Fruit fly (Drosophila melanogaster) whole organism, embryonic: ENCODE data around the gene kri.

Experiments
- Blimp-1 ChIP-seq: fragments of 200-800 bp; sonication (Bioruptor generic); optimal IDR thresholded peaks from 3 replicates; lab custom pipeline; 2018; ENCODE audit warnings: missing biosample characterization, missing genetic modification characterization, mild to moderate bottlenecking, moderate library complexity, missing genetic modification reagents
- CG11504 ChIP-seq: fragments of 200-800 bp; sonication (Bioruptor generic); optimal IDR thresholded peaks from 3 replicates; lab custom pipeline; 2019; ENCODE audit warnings: missing biosample characterization, mild to moderate bottlenecking, missing genetic modification characterization, moderate library complexity
- CG11696 ChIP-seq: fragments of 200-800 bp; sonication (Bioruptor generic); IDR thresholded peaks from 2 replicates; pipeline ENCODE4 v1.3.6; 2022; ENCODE audit warnings: missing biosample characterization, missing genetic modification characterization
- CG12236 ChIP-seq: fragments of 200-800 bp; sonication (Bioruptor generic); optimal IDR thresholded peaks from 2 replicates; lab custom pipeline; 2016; ENCODE audit warnings: missing biosample characterization, missing genetic modification characterization
- CG12744 ChIP-seq: fragments of 200-800 bp; sonication (Bioruptor generic); optimal IDR thresholded peaks from 2 replicates; lab custom pipeline; 2016; ENCODE audit warnings: missing biosample characterization, missing genetic modification characterization
- CG12769 ChIP-seq: fragments of 200-800 bp; sonication (Bioruptor generic); optimal IDR thresholded peaks from 2 replicates; lab custom pipeline; 2019; ENCODE audit warnings: missing biosample characterization, mild to moderate bottlenecking, missing genetic modification characterization, moderate library complexity
- CG18476 ChIP-seq: fragments of 200-800 bp; sonication (Bioruptor generic); optimal IDR thresholded peaks from 2 replicates; lab custom pipeline; 2016; ENCODE audit warnings: missing biosample characterization, mild to moderate bottlenecking, missing genetic modification characterization
- CG2678 ChIP-seq: fragments of 200-800 bp; sonication (Bioruptor generic); optimal IDR thresholded peaks from 3 replicates; lab custom pipeline; 2019; ENCODE audit warnings: missing biosample characterization, mild to moderate bottlenecking, missing genetic modification characterization, moderate library complexity
- CG31388 ChIP-seq: fragments of 200-800 bp; sonication (Bioruptor generic); optimal IDR thresholded peaks from 2 replicates; lab custom pipeline; 2016; ENCODE audit warnings: missing biosample characterization, missing genetic modification characterization
- CG32532 ChIP-seq: fragments of 200-800 bp; sonication (Bioruptor generic); IDR thresholded peaks from 2 replicates; pipeline ENCODE4 v1.3.6; 2022; ENCODE audit warnings: missing biosample characterization, missing genetic modification characterization
- CG32772 ChIP-seq: fragments of 200-800 bp; sonication (Bioruptor generic); IDR thresholded peaks from 2 replicates; pipeline ENCODE4 v1.3.6; 2022; ENCODE audit warnings: missing biosample characterization, missing genetic modification characterization
- CG3838 ChIP-seq: fragments of 200-800 bp; sonication (Bioruptor generic); optimal IDR thresholded peaks from 3 replicates; lab custom pipeline; 2016; ENCODE audit warnings: missing biosample characterization, missing genetic modification characterization
- CG4328 ChIP-seq: fragments of 200-800 bp; sonication (Bioruptor generic); optimal IDR thresholded peaks from 3 replicates; lab custom pipeline; 2017; ENCODE audit warnings: missing biosample characterization, missing genetic modification reagents, missing genetic modification characterization
- CG4424 ChIP-seq: fragments of 200-800 bp; sonication (Bioruptor generic); optimal IDR thresholded peaks from 3 replicates; lab custom pipeline; 2016; ENCODE audit warnings: missing biosample characterization, missing genetic modification characterization
- CG4707 ChIP-seq: fragments of 200-800 bp; sonication (Bioruptor generic); optimal IDR thresholded peaks from 2 replicates; lab custom pipeline; 2018; ENCODE audit warnings: missing biosample characterization, mild to moderate bottlenecking, missing genetic modification characterization, moderate library complexity
- CG7928 ChIP-seq: fragments of 200-800 bp; sonication (Bioruptor generic); optimal IDR thresholded peaks from 2 replicates; lab custom pipeline; 2017; ENCODE audit warnings: missing biosample characterization, mild to moderate bottlenecking, missing genetic modification characterization
- CG8089 ChIP-seq: fragments of 200-800 bp; sonication (Bioruptor generic); optimal IDR thresholded peaks from 3 replicates; lab custom pipeline; 2016; ENCODE audit warnings: missing biosample characterization, missing genetic modification characterization
- CG8290 ChIP-seq, 3 experiments: fragments of 200-800 bp; sonication (Bioruptor generic); optimal IDR thresholded peaks; 2 replicates each; lab custom pipeline; 2016 to 2019; ENCODE audit warnings: missing biosample characterization in 3 of 3, missing genetic modification characterization in 3 of 3, mild to moderate bottlenecking in 2 of 3, moderate library complexity in 1 of 3
- Ets65A ChIP-seq: fragments of 200-800 bp; sonication (Bioruptor generic); peaks from one replicate; lab custom pipeline; 2016; ENCODE audit warnings: missing biosample characterization, missing genetic modification characterization
- Gug ChIP-seq: fragments of 200-800 bp; sonication (Bioruptor generic); IDR thresholded peaks from 4 replicates; pipeline ENCODE4 v1.3.6; 2022; ENCODE audit warnings: missing biosample characterization, missing genetic modification characterization
- Hr51 ChIP-seq, 2 experiments: fragments of 200-800 bp; sonication (Bioruptor generic); optimal IDR thresholded peaks; 2 replicates in 1 of 2; 3 replicates in 1 of 2; lab custom pipeline; 2016 to 2018; ENCODE audit warnings: missing biosample characterization in 2 of 2, missing genetic modification characterization in 2 of 2, mild to moderate bottlenecking in 1 of 2, moderate library complexity in 1 of 2
- Kr ChIP-seq: fragments of 200-800 bp; sonication (Bioruptor generic); optimal IDR thresholded peaks from 2 replicates; lab custom pipeline; 2017; ENCODE audit warnings: missing biosample characterization, mild to moderate bottlenecking, missing genetic modification characterization
- Med ChIP-seq: fragments of 200-800 bp; sonication (Bioruptor generic); peaks from one replicate; lab custom pipeline; 2016; ENCODE audit warnings: missing biosample characterization, missing genetic modification characterization, mild to moderate bottlenecking, inconsistent platforms, moderate library complexity
- Nf-YB ChIP-seq: fragments of 200-800 bp; sonication (Bioruptor generic); optimal IDR thresholded peaks from 3 replicates; lab custom pipeline; 2019; ENCODE audit warnings: missing biosample characterization, mild to moderate bottlenecking, missing genetic modification characterization, moderate library complexity
- Rfx ChIP-seq: fragments of 200-800 bp; sonication (Bioruptor generic); IDR thresholded peaks from 2 replicates; pipeline ENCODE4 v1.3.6; 2022; ENCODE audit warnings: missing biosample characterization, missing genetic modification characterization
- Sin3A ChIP-seq: fragments of >200 bp; optimal IDR thresholded peaks from 2 replicates; lab custom pipeline; 2018
- ap ChIP-seq: fragments of 200-800 bp; sonication (Bioruptor generic); IDR thresholded peaks from 2 replicates; pipeline ENCODE4 v1.3.6; 2022; ENCODE audit warnings: missing biosample characterization, missing genetic modification characterization
- ato ChIP-seq: fragments of 200-800 bp; sonication (Bioruptor generic); IDR thresholded peaks from 2 replicates; pipeline ENCODE4 v1.3.6; 2022; ENCODE audit warnings: missing biosample characterization, missing genetic modification characterization; ENCODE audit not compliant: partially characterized antibody
- bowl ChIP-seq: fragments of 200-800 bp; sonication (Bioruptor generic); IDR thresholded peaks from 2 replicates; pipeline ENCODE4 v1.3.6; 2022; ENCODE audit warnings: missing biosample characterization, missing genetic modification characterization
- chm ChIP-seq: fragments of 200-800 bp; sonication (Bioruptor generic); IDR thresholded peaks from 2 replicates; pipeline ENCODE4 v1.3.6; 2022; ENCODE audit warnings: missing biosample characterization, missing genetic modification characterization
- gfzf ChIP-seq: fragments of 200-800 bp; sonication (Bioruptor generic); optimal IDR thresholded peaks from 2 replicates; lab custom pipeline; 2016; ENCODE audit warnings: missing biosample characterization, mild to moderate bottlenecking, missing genetic modification characterization, moderate library complexity
- hth ChIP-seq: fragments of >200 bp; optimal IDR thresholded peaks from 2 replicates; lab custom pipeline; 2017; ENCODE audit warnings: inconsistent platforms
- knrl ChIP-seq: fragments of 200-800 bp; sonication (Bioruptor generic); IDR thresholded peaks from 3 replicates; pipeline ENCODE4 v1.3.6; 2022; ENCODE audit warnings: missing biosample characterization, missing genetic modification characterization; ENCODE audit not compliant: partially characterized antibody
- lmd ChIP-seq: fragments of 200-800 bp; sonication (Bioruptor generic); IDR thresholded peaks from 2 replicates; pipeline ENCODE4 v1.3.6; 2022; ENCODE audit warnings: missing biosample characterization, missing genetic modification characterization
- lola ChIP-seq, 3 experiments: fragments of >200 bp in 2 of 3; fragments of 200-800 bp in 1 of 3; sonication (Bioruptor generic) in 1 of 3; optimal IDR thresholded peaks; 2 replicates each; lab custom pipeline; 2017 to 2019; ENCODE audit warnings: missing biosample characterization in 3 of 3, missing genetic modification characterization in 3 of 3, mild to moderate bottlenecking in 1 of 3, moderate library complexity in 1 of 3
- nerfin-2 ChIP-seq: fragments of 200-800 bp; sonication (Bioruptor generic); IDR thresholded peaks from 2 replicates; pipeline ENCODE4 v1.3.6; 2022; ENCODE audit warnings: missing biosample characterization, missing genetic modification characterization; ENCODE audit not compliant: partially characterized antibody
- nmo ChIP-seq: fragments of 200-800 bp; sonication (Bioruptor generic); optimal IDR thresholded peaks from 2 replicates; lab custom pipeline; 2018; ENCODE audit warnings: missing biosample characterization, mild to moderate bottlenecking, missing genetic modification characterization, moderate library complexity
- pan ChIP-seq, 4 experiments: fragments of >200 bp in 3 of 4; fragments of 200-800 bp in 1 of 4; sonication (Bioruptor generic) in 1 of 4; optimal IDR thresholded peaks in 3 of 4; IDR thresholded peaks in 1 of 4; 2 replicates each; pipeline versions ENCODE4 v1.3.6 to Lab custom; 2017 to 2022; ENCODE audit warnings: missing biosample characterization in 2 of 4, missing genetic modification characterization in 2 of 4, mixed read lengths in 1 of 4
- row ChIP-seq: fragments of 200-800 bp; sonication (Bioruptor generic); IDR thresholded peaks from 3 replicates; pipeline ENCODE4 v1.3.6; 2022; ENCODE audit warnings: missing biosample characterization, missing genetic modification characterization
- slbo ChIP-seq: fragments of 200-800 bp; sonication (Bioruptor generic); IDR thresholded peaks from 2 replicates; pipeline ENCODE4 v1.3.6; 2022; ENCODE audit warnings: missing biosample characterization, missing genetic modification characterization
- so ChIP-seq: fragments of 200-800 bp; sonication (Bioruptor generic); IDR thresholded peaks from 3 replicates; pipeline ENCODE4 v1.3.6; 2022; ENCODE audit warnings: missing biosample characterization, missing genetic modification characterization
- sqz ChIP-seq: fragments of 200-800 bp; sonication (Bioruptor generic); optimal IDR thresholded peaks from 3 replicates; lab custom pipeline; 2018; ENCODE audit warnings: missing biosample characterization, mild to moderate bottlenecking, missing genetic modification characterization
- sr ChIP-seq: fragments of 200-800 bp; sonication (Bioruptor generic); IDR thresholded peaks from 3 replicates; pipeline ENCODE4 v1.3.6; 2022; ENCODE audit warnings: missing biosample characterization, missing genetic modification characterization
- tin ChIP-seq: fragments of 200-800 bp; sonication (Bioruptor generic); optimal IDR thresholded peaks from 3 replicates; lab custom pipeline; 2016; ENCODE audit warnings: missing biosample characterization, missing genetic modification characterization
- vvl ChIP-seq: fragments of 200-800 bp; sonication (Bioruptor generic); IDR thresholded peaks from 2 replicates; pipeline ENCODE4 v1.3.6; 2022; ENCODE audit warnings: missing biosample characterization, missing genetic modification characterization
- z ChIP-seq: fragments of 200-800 bp; sonication (Bioruptor generic); IDR thresholded peaks from 3 replicates; pipeline ENCODE4 v1.3.6; 2022; ENCODE audit warnings: missing biosample characterization, missing genetic modification characterization
- zfh1 ChIP-seq: fragments of 200-800 bp; sonication (Bioruptor generic); IDR thresholded peaks from 3 replicates; pipeline ENCODE4 v1.3.6; 2022; ENCODE audit warnings: missing biosample characterization, missing genetic modification characterization

kri gene

dm6 chr3L:5838295-5838694 is 27.5 kb downstream of the kri start (continued):
- peak in 1 of 2 experiments; percentile 22 for TF ChIP-seq Hr51 (GFP tag; optimal IDR thresholded peaks at IDR 0.05; lab: Kevin White, UChicago)
- TF ChIP-seq nerfin-2 (GFP tag; lab: Robert Waterston, UW), result no peak
- peak; percentile 51 for TF ChIP-seq CG11504 (tag; lab: Kevin White, UChicago)
- peak; percentile 30 for TF ChIP-seq CG2678
- TF ChIP-seq sr (GFP tag; lab: Robert Waterston, UW), result no peak
- TF ChIP-seq CG4707 (GFP tag; lab: Kevin White, UChicago), result no peak
- peak; percentile 45 for TF ChIP-seq lmd (GFP tag; lab: Robert Waterston, UW)
- TF ChIP-seq, all 482 proteins: peak for 38

DNA sequence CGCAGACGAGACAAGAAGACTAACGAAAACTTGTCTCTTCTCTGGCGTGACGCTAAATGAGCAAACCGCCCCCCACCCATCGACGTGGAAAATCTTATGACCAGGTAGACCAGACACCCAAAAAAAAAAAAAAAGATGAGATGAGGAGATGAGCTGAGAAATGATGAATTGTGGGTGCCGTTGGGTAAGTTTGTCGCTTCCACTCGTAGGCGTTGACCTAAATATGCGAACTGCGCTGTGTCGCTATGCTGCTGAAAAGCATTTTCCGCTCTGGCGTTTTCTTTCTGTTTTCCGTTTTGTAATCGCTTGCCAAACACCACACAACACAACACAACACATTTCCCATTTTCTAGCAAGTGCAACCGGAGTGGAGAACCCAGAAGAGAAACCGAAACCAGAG is 28.1 kb downstream of the kri start:
- TF ChIP-seq sqz (GFP tag; lab: Kevin White, UChicago) (peak; percentile 2), CG4328 (GFP tag; lab: Kevin White, UChicago) (no peak), Rfx (GFP tag; lab: Robert Waterston, UW) (peak; percentile 17; the same call in 1 of the 2 replicates), chm (GFP tag; lab: Robert Waterston, UW) (peak; percentile 40; the same call in 1 of the 2 replicates), Sin3A (no peak), pan (optimal IDR thresholded peaks at IDR 0.05; lab: Kevin White, UChicago) (no peak), pan (GFP tag; optimal IDR thresholded peaks at IDR 0.05 in 1 of 2, IDR thresholded peaks at IDR 0.05 in 1 of 2) (peak in 1 of 2 experiments; percentile 30), Gug (GFP tag; lab: Robert Waterston, UW) (peak; percentile 11; the same call in 1 of the 4 replicates), so (peak; percentile 48; the same call in 1 of the 3 replicates), ato (GFP tag; lab: Robert Waterston, UW) (no peak), Med (peak; percentile 39), CG32532 (peak; percentile 15; the same call in 1 of the 2 replicates), zfh1 (GFP tag; lab: Robert Waterston, UW) (0 out of 3 replicates have a peak, but pooled peaks have one; percentile 37), CG32772 (GFP tag; lab: Robert Waterston, UW) (0 out of 2 replicates have a peak, but pooled peaks have one; percentile 29), CG11696 (GFP tag; lab: Robert Waterston, UW) (peak; percentile 60; the same call in 1 of the 2 replicates), gfzf (no peak), sr (GFP tag; lab: Robert Waterston, UW) (peak; percentile 78), tin (no peak), slbo (GFP tag; lab: Robert Waterston, UW) (0 out of 2 replicates have a peak, but pooled peaks have one; percentile 26), vvl (GFP tag; lab: Robert Waterston, UW) (peak; percentile 16; the same call in 1 of the 2 replicates)

dm6 chr3L:5840847-5841246 is 30.1 kb downstream of the kri start:
- TF ChIP-seq CG4424 (GFP tag; lab: Kevin White, UChicago), result no peak
- no peak for TF ChIP-seq Nf-YB (GFP tag; lab: Kevin White, UChicago)
- no peak for TF ChIP-seq CG8089 (GFP tag; lab: Kevin White, UChicago)
- TF ChIP-seq ap (GFP tag; lab: Robert Waterston, UW), result no peak
- no peak for TF ChIP-seq CG12236 (GFP tag; lab: Kevin White, UChicago)
- no peak for TF ChIP-seq CG12769 (tag; lab: Kevin White, UChicago)
- TF ChIP-seq nmo (GFP tag; lab: Kevin White, UChicago), result peak; percentile 22
- no peak for TF ChIP-seq knrl (GFP tag; lab: Robert Waterston, UW)
- TF ChIP-seq CG31388, result no peak
- no peak for TF ChIP-seq CG18476 (GFP tag; lab: Kevin White, UChicago)
- no peak for TF ChIP-seq bowl
- TF ChIP-seq CG4328 (GFP tag; lab: Kevin White, UChicago), result no peak
- TF ChIP-seq row (GFP tag; lab: Robert Waterston, UW), result 0 out of 3 replicates have a peak, but pooled peaks have one; percentile 30
- TF ChIP-seq CG11504 (tag; lab: Kevin White, UChicago), result peak; percentile 27
- TF ChIP-seq CG12744 (GFP tag; lab: Kevin White, UChicago), result no peak
- TF ChIP-seq Blimp-1, result peak; percentile 20
- no peak for TF ChIP-seq CG7928 (GFP tag; lab: Kevin White, UChicago)
- TF ChIP-seq Kr (GFP tag; lab: Kevin White, UChicago), result no peak
- TF ChIP-seq lola (GFP tag; optimal IDR thresholded peaks at IDR 0.05; lab: Kevin White, UChicago), result peak in 1 of 3 experiments; percentile 29
- TF ChIP-seq z (GFP tag; lab: Robert Waterston, UW), result no peak
- TF ChIP-seq so, result no peak
- TF ChIP-seq CG8290 (GFP tag; optimal IDR thresholded peaks at IDR 0.05; lab: Kevin White, UChicago), result no peak
- no peak for TF ChIP-seq CG8290 (tag; optimal IDR thresholded peaks at IDR 0.05; lab: Kevin White, UChicago)
- TF ChIP-seq Ets65A, result no peak
- TF ChIP-seq hth, result no peak
- TF ChIP-seq CG3838, result no peak
